Worm (Caenorhabditis elegans) whole organism, L4 larva: ENCODE data around the gene snpc-1.1.

Source experiments
- F26F4.8 ChIP-seq: fragments of 200-800 bp; sonication (Bioruptor generic); conservative IDR thresholded peaks from 2 replicates; pipeline ENCODE4 v1.3.6; 2022; ENCODE audit warnings: missing genetic modification characterization, missing compliant biosample characterization
- T26A8.4 ChIP-seq: fragments of 200-800 bp; sonication (Bioruptor generic); IDR thresholded peaks from 2 replicates; pipeline ENCODE4 v1.3.6; 2022; ENCODE audit warnings: missing genetic modification characterization, missing compliant biosample characterization
- Y105C5A.15 ChIP-seq: fragments of 200-800 bp; sonication (Bioruptor generic); IDR thresholded peaks from 2 replicates; pipeline ENCODE4 v1.3.6; 2022; ENCODE audit warnings: missing genetic modification characterization, missing compliant biosample characterization
- Y75B8A.6 ChIP-seq: fragments of 200-800 bp; sonication (Bioruptor generic); IDR thresholded peaks from 2 replicates; pipeline ENCODE4 v1.3.6; 2022; ENCODE audit warnings: missing genetic modification reagents, missing genetic modification characterization, missing compliant biosample characterization
- aha-1 ChIP-seq: fragments of 150-350 bp; peaks from one replicate; lab custom pipeline; 2014; ENCODE audit warnings: missing biosample characterization, missing genetic modification characterization
- ama-1 ChIP-seq: fragments of 150-350 bp; optimal IDR thresholded peaks from 2 replicates; lab custom pipeline; 2014; ENCODE audit warnings: inconsistent platforms, mixed read lengths
- ceh-28 ChIP-seq: fragments of 150-350 bp; optimal IDR thresholded peaks from 2 replicates; lab custom pipeline; 2014; ENCODE audit warnings: missing biosample characterization, missing genetic modification reagents, missing genetic modification characterization
- ceh-44 ChIP-seq: fragments of 200-800 bp; sonication (Bioruptor generic); IDR thresholded peaks from 2 replicates; pipeline ENCODE4 v1.3.6; 2022; ENCODE audit warnings: missing genetic modification reagents, missing genetic modification characterization, missing compliant biosample characterization
- daf-16 ChIP-seq, 3 experiments: sonication (generic microtip); optimal IDR thresholded peaks; 2 replicates each; lab custom pipeline; 2016 to 2017; ENCODE audit warnings: missing genetic modification characterization in 3 of 3, missing genetic modification reagents in 3 of 3, mild to moderate bottlenecking in 2 of 3, missing compliant biosample characterization in 2 of 3, missing biosample characterization in 1 of 3, moderate library complexity in 1 of 3
- dmd-6 ChIP-seq: fragments of 200-800 bp; sonication (Bioruptor generic); IDR thresholded peaks from 2 replicates; pipeline ENCODE4 v1.3.6; 2022; ENCODE audit warnings: missing genetic modification reagents, missing genetic modification characterization, missing compliant biosample characterization
- dpl-1 ChIP-seq: fragments of 150-350 bp; optimal IDR thresholded peaks from 2 replicates; lab custom pipeline; 2014; ENCODE audit warnings: missing biosample characterization, missing genetic modification reagents, missing genetic modification characterization
- duxl-1 ChIP-seq: sonication (generic microtip); optimal IDR thresholded peaks from 2 replicates; lab custom pipeline; 2016; ENCODE audit warnings: mild to moderate bottlenecking, missing genetic modification characterization, moderate library complexity, missing compliant biosample characterization; ENCODE audit not compliant: poor library complexity
- dve-1 ChIP-seq: sonication (generic microtip); optimal IDR thresholded peaks from 2 replicates; lab custom pipeline; 2017; ENCODE audit warnings: antibody characterized with exemption, mild to moderate bottlenecking, missing genetic modification characterization, missing compliant biosample characterization; ENCODE audit not compliant: insufficient read depth
- egl-43 ChIP-seq: fragments of 200-800 bp; sonication (Bioruptor generic); IDR thresholded peaks from 2 replicates; pipeline ENCODE4 v1.3.6; 2022; ENCODE audit warnings: missing genetic modification reagents, missing genetic modification characterization, missing compliant biosample characterization
- hif-1 ChIP-seq, 2 experiments: sonication (generic microtip); optimal IDR thresholded peaks; 2 replicates each; lab custom pipeline; 2016 to 2017; ENCODE audit warnings: missing compliant biosample characterization in 2 of 2, missing genetic modification characterization in 2 of 2, missing genetic modification reagents in 2 of 2, missing genotype in 2 of 2, mild to moderate bottlenecking in 1 of 2
- hlh-11 ChIP-seq: fragments of 200-800 bp; sonication (Bioruptor generic); optimal IDR thresholded peaks from 2 replicates; lab custom pipeline; 2018; ENCODE audit warnings: mild to moderate bottlenecking, missing genetic modification characterization, missing compliant biosample characterization
- hlh-30 ChIP-seq: sonication (generic microtip); optimal IDR thresholded peaks from 2 replicates; lab custom pipeline; 2017; ENCODE audit warnings: antibody characterized with exemption, mild to moderate bottlenecking, missing genetic modification characterization, missing compliant biosample characterization; ENCODE audit not compliant: insufficient read depth
- lin-1 ChIP-seq: fragments of 200-800 bp; sonication (Bioruptor generic); IDR thresholded peaks from 2 replicates; pipeline ENCODE4 v1.3.6; 2022; ENCODE audit warnings: missing genetic modification reagents, missing genetic modification characterization, missing compliant biosample characterization
- lin-15B ChIP-seq: fragments of 150-350 bp; sonication (generic microtip); optimal IDR thresholded peaks from 3 replicates; lab custom pipeline; 2014; ENCODE audit warnings: missing biosample characterization, missing genetic modification characterization
- lin-29 ChIP-seq: fragments of 200-800 bp; sonication (Bioruptor generic); IDR thresholded peaks from 2 replicates; pipeline ENCODE4 v1.3.6; 2022; ENCODE audit warnings: missing genetic modification reagents, missing genetic modification characterization, missing compliant biosample characterization
- lin-38 ChIP-seq: fragments of 200-800 bp; sonication (Bioruptor generic); IDR thresholded peaks from 2 replicates; pipeline ENCODE4 v1.3.6; 2022; ENCODE audit warnings: missing genetic modification reagents, missing genetic modification characterization, missing compliant biosample characterization
- lsy-2 ChIP-seq, 2 experiments: fragments of 150-350 bp in 1 of 2; sonication (generic microtip) in 1 of 2; optimal IDR thresholded peaks; 2 replicates each; lab custom pipeline; 2014 to 2017; ENCODE audit warnings: missing biosample characterization in 2 of 2, missing genetic modification characterization in 2 of 2
- madf-5 ChIP-seq, 2 experiments: fragments of 200-800 bp; sonication (Bioruptor generic); IDR thresholded peaks; 2 replicates each; pipeline ENCODE4 v1.3.6; 2022; ENCODE audit warnings: missing compliant biosample characterization in 2 of 2, missing genetic modification characterization in 2 of 2
- mdl-1 ChIP-seq, 2 experiments: fragments of 150-350 bp in 1 of 2; sonication (generic microtip) in 1 of 2; optimal IDR thresholded peaks; 2 replicates each; lab custom pipeline; 2014 to 2017; ENCODE audit warnings: missing biosample characterization in 2 of 2, missing genetic modification characterization in 2 of 2
- mep-1 ChIP-seq: fragments of 150-350 bp; sonication (generic microtip); optimal IDR thresholded peaks from 3 replicates; lab custom pipeline; 2014; ENCODE audit warnings: missing biosample characterization, missing genetic modification characterization
- mes-2 ChIP-seq: sonication (generic microtip); optimal IDR thresholded peaks from 2 replicates; lab custom pipeline; 2016; ENCODE audit warnings: missing genotype, mild to moderate bottlenecking, missing genetic modification characterization, missing compliant biosample characterization; ENCODE audit not compliant: poor library complexity, severe bottlenecking
- mxl-2 ChIP-seq: fragments of 200-800 bp; sonication (Bioruptor generic); conservative IDR thresholded peaks from 2 replicates; pipeline ENCODE4 v1.3.6; 2022; ENCODE audit warnings: missing genetic modification reagents, missing genetic modification characterization, missing compliant biosample characterization
- nhr-10 ChIP-seq: fragments of 150-350 bp; optimal IDR thresholded peaks from 2 replicates; lab custom pipeline; 2014; ENCODE audit warnings: missing biosample characterization, missing genetic modification characterization
- nhr-11 ChIP-seq: fragments of 150-350 bp; optimal IDR thresholded peaks from 2 replicates; lab custom pipeline; 2014; ENCODE audit warnings: missing biosample characterization, missing genetic modification characterization
- nhr-111 ChIP-seq: fragments of 200-800 bp; sonication (Bioruptor generic); optimal IDR thresholded peaks from 2 replicates; lab custom pipeline; 2018; ENCODE audit warnings: mild to moderate bottlenecking, missing genetic modification characterization, missing compliant biosample characterization
- nhr-28 ChIP-seq: fragments of 150-350 bp; optimal IDR thresholded peaks from 2 replicates; lab custom pipeline; 2014; ENCODE audit warnings: missing biosample characterization, missing genetic modification characterization
- nhr-6 ChIP-seq: fragments of 150-350 bp; optimal IDR thresholded peaks from 2 replicates; lab custom pipeline; 2014; ENCODE audit warnings: missing biosample characterization, missing genetic modification characterization
- nhr-76 ChIP-seq: fragments of 150-350 bp; optimal IDR thresholded peaks from 2 replicates; lab custom pipeline; 2014; ENCODE audit warnings: missing biosample characterization, missing genetic modification characterization
- nhr-77 ChIP-seq: fragments of 150-350 bp; optimal IDR thresholded peaks from 2 replicates; lab custom pipeline; 2014; ENCODE audit warnings: missing biosample characterization, missing genetic modification characterization
- pha-4 ChIP-seq, 2 experiments: fragments of 150-350 bp in 1 of 2; fragments of 200-800 bp in 1 of 2; sonication (Bioruptor generic) in 1 of 2; IDR thresholded peaks in 1 of 2; optimal IDR thresholded peaks in 1 of 2; 2 replicates each; pipeline versions ENCODE4 v1.3.6 to Lab custom; 2014 to 2022; ENCODE audit warnings: missing genetic modification characterization in 2 of 2, missing genetic modification reagents in 2 of 2, missing biosample characterization in 1 of 2, missing compliant biosample characterization in 1 of 2
- pqm-1 ChIP-seq: sonication (generic microtip); optimal IDR thresholded peaks from 2 replicates; lab custom pipeline; 2017; ENCODE audit warnings: missing biosample characterization, missing genetic modification characterization
- rbr-2 ChIP-seq: sonication (generic microtip); optimal IDR thresholded peaks from 2 replicates; lab custom pipeline; 2016; ENCODE audit warnings: missing genotype, missing genetic modification characterization, missing compliant biosample characterization
- saeg-2 ChIP-seq: fragments of 200-800 bp; sonication (Bioruptor generic); IDR thresholded peaks from 2 replicates; pipeline ENCODE4 v1.3.6; 2022; ENCODE audit warnings: missing genetic modification reagents, missing genetic modification characterization, missing compliant biosample characterization
- set-16 ChIP-seq: fragments of 200-800 bp; sonication (Bioruptor generic); IDR thresholded peaks from 2 replicates; pipeline ENCODE4 v1.3.6; 2022; ENCODE audit warnings: missing genetic modification reagents, missing genetic modification characterization, missing compliant biosample characterization
- skn-1 ChIP-seq: fragments of 150-350 bp; optimal IDR thresholded peaks from 2 replicates; lab custom pipeline; 2014; ENCODE audit warnings: missing biosample characterization, missing genetic modification characterization
- tra-1 ChIP-seq: fragments of 200-800 bp; sonication (Bioruptor generic); IDR thresholded peaks from 2 replicates; pipeline ENCODE4 v1.3.6; 2022; ENCODE audit warnings: missing genetic modification reagents, missing genetic modification characterization, missing compliant biosample characterization
- unc-130 ChIP-seq: sonication (generic microtip); optimal IDR thresholded peaks from 2 replicates; lab custom pipeline; 2016; ENCODE audit warnings: missing genetic modification reagents, missing genetic modification characterization, missing compliant biosample characterization
- zfp-3 ChIP-seq: fragments of 200-800 bp; sonication (Bioruptor generic); conservative IDR thresholded peaks from 2 replicates; pipeline ENCODE4 v1.3.6; 2022; ENCODE audit warnings: missing genetic modification reagents, missing genetic modification characterization, missing compliant biosample characterization
- zip-2 ChIP-seq: fragments of 150-350 bp; optimal IDR thresholded peaks from 2 replicates; lab custom pipeline; 2014; ENCODE audit warnings: missing biosample characterization, missing genetic modification characterization
- ztf-11 ChIP-seq: fragments of 150-350 bp; optimal IDR thresholded peaks from 2 replicates; lab custom pipeline; 2014; ENCODE audit warnings: missing biosample characterization, missing genetic modification characterization

Gene snpc-1.1

DNA sequence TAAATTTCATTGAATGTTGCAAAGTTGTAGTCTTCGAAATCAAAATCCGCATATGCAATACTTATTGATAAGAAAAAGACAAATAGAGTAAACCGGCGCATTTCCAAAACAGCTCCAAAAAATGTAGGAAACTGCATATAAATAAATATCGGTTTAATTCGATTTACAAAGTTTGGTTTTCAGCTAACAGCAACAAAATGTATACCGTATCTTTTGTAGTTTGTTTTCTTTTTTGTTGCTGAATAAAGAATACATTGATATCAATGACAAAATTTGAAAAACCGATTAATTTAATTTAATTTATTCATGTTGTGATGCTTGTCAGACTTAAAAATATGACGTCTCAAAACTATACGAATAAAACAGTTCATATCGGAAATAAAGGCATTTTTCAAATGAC lies 19.7 kb downstream of the snpc-1.1 start, which contains the start of gene B0228.8:
Gene B0228.8, minus strand, starts transcription at position 101 of the 400 bp plus-strand sequence.
- TF ChIP-seq pqm-1 (tag; lab: Kevin White, UChicago) (no peak), ztf-11 (no peak), skn-1 (tag; lab: Kevin White, UChicago) (no peak), ceh-44 (GFP tag; lab: Robert Waterston, UW) (no peak), mxl-2 (GFP tag; lab: Robert Waterston, UW) (no peak), nhr-111 (no peak), zip-2 (no peak), zfp-3 (no peak), mes-2 (tag; lab: Kevin White, UChicago) (no peak), set-16 (no peak), nhr-77 (no peak), F26F4.8 (GFP tag; lab: Robert Waterston, UW) (no peak), Y105C5A.15 (no peak), tra-1 (GFP tag; lab: Robert Waterston, UW) (no peak), T26A8.4 (GFP tag; lab: Robert Waterston, UW) (no peak), ama-1 (lab: Kevin White, UChicago) (no peak), madf-5 (GFP tag; IDR thresholded peaks at IDR 0.05; lab: Robert Waterston, UW) (no peak), dpl-1 (GFP tag; lab: Kevin White, UChicago) (no peak), dmd-6 (GFP tag; lab: Robert Waterston, UW) (no peak), egl-43 (no peak)

DNA sequence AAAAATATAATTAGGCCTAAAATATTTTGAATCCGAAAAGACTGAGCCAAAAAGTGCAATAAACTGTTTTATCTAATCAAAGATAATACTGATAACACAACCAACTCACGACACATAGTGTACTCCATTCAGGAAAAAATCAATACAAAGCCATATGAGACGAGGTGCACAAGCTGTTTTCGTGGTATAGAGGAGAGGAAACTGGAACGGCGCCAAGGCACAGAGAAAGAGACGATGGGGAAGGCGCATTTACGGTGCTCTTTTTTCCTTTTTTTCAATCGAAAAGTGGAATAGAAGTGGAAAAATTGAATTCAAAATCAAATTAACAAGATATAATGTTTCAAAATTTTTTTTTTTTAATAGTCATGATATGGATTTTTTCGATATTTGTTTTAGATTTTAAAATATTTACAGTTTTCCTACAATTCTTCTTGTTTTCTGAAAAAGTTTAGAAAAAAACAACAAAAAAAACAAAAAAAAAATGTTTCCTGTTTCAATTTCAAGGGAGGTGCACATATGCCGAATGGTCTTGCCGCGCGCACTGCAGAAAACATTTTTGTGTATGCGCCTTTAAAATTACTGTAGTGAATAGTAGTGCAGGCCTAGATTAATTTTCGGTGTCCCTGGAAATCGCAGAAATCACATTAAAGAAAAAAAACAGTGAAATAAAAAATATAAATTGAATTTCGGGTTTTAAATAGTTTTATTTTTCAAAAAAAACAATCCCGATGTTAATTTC lies 22.5 kb downstream of the snpc-1.1 start, which contains the start of gene B0228.7:
Gene B0228.7, minus strand, starts transcription at position 627 of the 739 bp plus-strand sequence.
- TF ChIP-seq pha-4 (GFP tag; IDR thresholded peaks at IDR 0.05; lab: Robert Waterston, UW) (no peak), pha-4 (tag; optimal IDR thresholded peaks at IDR 0.05; lab: Kevin White, UChicago) (no peak), dpl-1 (GFP tag; lab: Kevin White, UChicago) (peak; percentile 37), egl-43 (no peak), lin-1 (GFP tag; lab: Robert Waterston, UW) (no peak), hlh-30 (peak; percentile 81), lin-38 (GFP tag; lab: Robert Waterston, UW) (no peak), duxl-1 (tag; lab: Kevin White, UChicago) (no peak), daf-16 (GFP tag; optimal IDR thresholded peaks at IDR 0.05; lab: Kevin White, UChicago) (no peak), daf-16 (tag; optimal IDR thresholded peaks at IDR 0.05; lab: Kevin White, UChicago) (peak; percentile 78), lin-15B (tag; lab: Kevin White, UChicago) (no peak), lin-29 (no peak), nhr-11 (tag; lab: Kevin White, UChicago) (peak; percentile 13), ceh-28 (tag; lab: Kevin White, UChicago) (peak; percentile 33), lsy-2 (tag; optimal IDR thresholded peaks at IDR 0.05; lab: Kevin White, UChicago) (peak in 1 of 2 experiments; percentile 61), nhr-10 (tag; lab: Kevin White, UChicago) (no peak), Y75B8A.6 (no peak), nhr-77 (peak; percentile 62), aha-1 (tag; lab: Kevin White, UChicago) (peak; percentile 58), hlh-11 (tag; lab: Kevin White, UChicago) (peak; percentile 81), mes-2 (tag; lab: Kevin White, UChicago) (no peak), nhr-28 (tag; lab: Kevin White, UChicago) (peak; percentile 35), mdl-1 (tag; optimal IDR thresholded peaks at IDR 0.05; lab: Kevin White, UChicago) (no peak), rbr-2 (tag; lab: Kevin White, UChicago) (peak; percentile 49), hif-1 (tag; optimal IDR thresholded peaks at IDR 0.05; lab: Kevin White, UChicago) (peak in 1 of 2 experiments; percentile 5), unc-130 (GFP tag; lab: Kevin White, UChicago) (no peak), nhr-111 (no peak), nhr-6 (tag; lab: Kevin White, UChicago) (peak; percentile 3), dve-1 (tag; lab: Kevin White, UChicago) (peak; percentile 77), mep-1 (tag; lab: Kevin White, UChicago) (peak; percentile 57), tra-1 (GFP tag; lab: Robert Waterston, UW) (no peak), saeg-2 (GFP tag; lab: Robert Waterston, UW) (no peak), nhr-76 (tag; lab: Kevin White, UChicago) (no peak)
